Worm (Caenorhabditis elegans) whole organism, L4 larva: ENCODE results near the gene ugt-2.

Source experiments
- F44E2.7 ChIP-seq: fragments of 200-800 bp; sonication (Bioruptor generic); IDR thresholded peaks from 2 replicates; pipeline ENCODE4 v2.1.2; 2022; ENCODE audit warnings: missing genetic modification characterization, missing compliant biosample characterization
- T20F7.1 ChIP-seq: fragments of 200-800 bp; sonication (Bioruptor generic); optimal IDR thresholded peaks from 2 replicates; lab custom pipeline; 2018; ENCODE audit warnings: mild to moderate bottlenecking, missing genetic modification characterization, missing compliant biosample characterization
- Y105C5A.15 ChIP-seq: fragments of 200-800 bp; sonication (Bioruptor generic); IDR thresholded peaks from 2 replicates; pipeline ENCODE4 v1.3.6; 2022; ENCODE audit warnings: missing genetic modification characterization, missing compliant biosample characterization
- Y75B8A.6 ChIP-seq: fragments of 200-800 bp; sonication (Bioruptor generic); IDR thresholded peaks from 2 replicates; pipeline ENCODE4 v1.3.6; 2022; ENCODE audit warnings: missing genetic modification reagents, missing genetic modification characterization, missing compliant biosample characterization
- ZK546.5 ChIP-seq, 2 experiments: sonication (generic microtip); optimal IDR thresholded peaks; 2 replicates each; lab custom pipeline; 2017; ENCODE audit warnings: missing biosample characterization in 2 of 2, missing genetic modification characterization in 2 of 2
- aha-1 ChIP-seq: fragments of 150-350 bp; peaks from one replicate; lab custom pipeline; 2014; ENCODE audit warnings: missing biosample characterization, missing genetic modification characterization
- aly-2 ChIP-seq: sonication (generic microtip); optimal IDR thresholded peaks from 2 replicates; lab custom pipeline; 2018; ENCODE audit warnings: missing biosample characterization, missing genetic modification characterization
- ceh-28 ChIP-seq: fragments of 150-350 bp; optimal IDR thresholded peaks from 2 replicates; lab custom pipeline; 2014; ENCODE audit warnings: missing biosample characterization, missing genetic modification reagents, missing genetic modification characterization
- ceh-32 ChIP-seq: sonication (generic microtip); optimal IDR thresholded peaks from 2 replicates; lab custom pipeline; 2016; ENCODE audit warnings: mild to moderate bottlenecking, missing genetic modification characterization, missing compliant biosample characterization; ENCODE audit not compliant: poor library complexity
- ceh-62 ChIP-seq: sonication (generic microtip); optimal IDR thresholded peaks from 2 replicates; lab custom pipeline; 2017; ENCODE audit warnings: missing biosample characterization, missing genetic modification characterization
- ceh-82 ChIP-seq: sonication (generic microtip); optimal IDR thresholded peaks from 2 replicates; lab custom pipeline; 2017; ENCODE audit warnings: missing biosample characterization, missing genetic modification characterization
- ces-1 ChIP-seq: fragments of 150-350 bp; sonication (generic microtip); optimal IDR thresholded peaks from 4 replicates; lab custom pipeline; 2014; ENCODE audit warnings: missing biosample characterization, missing genetic modification reagents, missing genetic modification characterization
- ctbp-1 ChIP-seq: fragments of 200-800 bp; sonication (Bioruptor generic); IDR thresholded peaks from 2 replicates; pipeline ENCODE4 v1.3.6; 2022; ENCODE audit warnings: missing genetic modification reagents, missing genetic modification characterization, missing compliant biosample characterization
- duxl-1 ChIP-seq: sonication (generic microtip); optimal IDR thresholded peaks from 2 replicates; lab custom pipeline; 2016; ENCODE audit warnings: mild to moderate bottlenecking, missing genetic modification characterization, moderate library complexity, missing compliant biosample characterization; ENCODE audit not compliant: poor library complexity
- hmg-1.1 ChIP-seq: fragments of 200-800 bp; sonication (Bioruptor generic); IDR thresholded peaks from 2 replicates; pipeline ENCODE4 v1.3.6; 2022; ENCODE audit warnings: missing genetic modification reagents, missing genetic modification characterization, missing compliant biosample characterization
- lim-7 ChIP-seq: fragments of 200-800 bp; sonication (Bioruptor generic); IDR thresholded peaks from 2 replicates; pipeline ENCODE4 v1.3.6; 2022; ENCODE audit warnings: missing genetic modification characterization, missing compliant biosample characterization
- lin-1 ChIP-seq: fragments of 200-800 bp; sonication (Bioruptor generic); IDR thresholded peaks from 2 replicates; pipeline ENCODE4 v1.3.6; 2022; ENCODE audit warnings: missing genetic modification reagents, missing genetic modification characterization, missing compliant biosample characterization
- lin-13 ChIP-seq: fragments of 150-350 bp; optimal IDR thresholded peaks from 2 replicates; lab custom pipeline; 2014; ENCODE audit warnings: missing biosample characterization, missing genetic modification reagents, missing genetic modification characterization
- lin-39 ChIP-seq: fragments of 150-350 bp; optimal IDR thresholded peaks from 2 replicates; lab custom pipeline; 2014; ENCODE audit warnings: missing biosample characterization, missing genetic modification reagents, missing genetic modification characterization
- madf-5 ChIP-seq, 2 experiments: fragments of 200-800 bp; sonication (Bioruptor generic); IDR thresholded peaks; 2 replicates each; pipeline ENCODE4 v1.3.6; 2022; ENCODE audit warnings: missing compliant biosample characterization in 2 of 2, missing genetic modification characterization in 2 of 2
- mes-2 ChIP-seq: sonication (generic microtip); optimal IDR thresholded peaks from 2 replicates; lab custom pipeline; 2016; ENCODE audit warnings: missing genotype, mild to moderate bottlenecking, missing genetic modification characterization, missing compliant biosample characterization; ENCODE audit not compliant: poor library complexity, severe bottlenecking
- mxl-3 ChIP-seq: fragments of 200-800 bp; sonication (Bioruptor generic); optimal IDR thresholded peaks from 2 replicates; lab custom pipeline; 2018; ENCODE audit warnings: mild to moderate bottlenecking, missing genetic modification characterization, missing compliant biosample characterization
- nhr-11 ChIP-seq: fragments of 150-350 bp; optimal IDR thresholded peaks from 2 replicates; lab custom pipeline; 2014; ENCODE audit warnings: missing biosample characterization, missing genetic modification characterization
- nhr-28 ChIP-seq: fragments of 150-350 bp; optimal IDR thresholded peaks from 2 replicates; lab custom pipeline; 2014; ENCODE audit warnings: missing biosample characterization, missing genetic modification characterization
- nhr-42 ChIP-seq: fragments of 200-800 bp; sonication (Bioruptor generic); IDR thresholded peaks from 2 replicates; pipeline ENCODE4 v1.3.6; 2022; ENCODE audit warnings: missing genetic modification characterization, missing compliant biosample characterization
- pha-4 ChIP-seq, 2 experiments: fragments of 150-350 bp in 1 of 2; fragments of 200-800 bp in 1 of 2; sonication (Bioruptor generic) in 1 of 2; IDR thresholded peaks in 1 of 2; optimal IDR thresholded peaks in 1 of 2; 2 replicates each; pipeline versions ENCODE4 v1.3.6 to Lab custom; 2014 to 2022; ENCODE audit warnings: missing genetic modification characterization in 2 of 2, missing genetic modification reagents in 2 of 2, missing biosample characterization in 1 of 2, missing compliant biosample characterization in 1 of 2
- php-3 ChIP-seq: fragments of 200-800 bp; sonication (Bioruptor generic); IDR thresholded peaks from 2 replicates; pipeline ENCODE4 v1.3.6; 2022; ENCODE audit warnings: missing genetic modification reagents, missing genetic modification characterization, missing compliant biosample characterization
- pqm-1 ChIP-seq: sonication (generic microtip); optimal IDR thresholded peaks from 2 replicates; lab custom pipeline; 2017; ENCODE audit warnings: missing biosample characterization, missing genetic modification characterization
- set-16 ChIP-seq: fragments of 200-800 bp; sonication (Bioruptor generic); IDR thresholded peaks from 2 replicates; pipeline ENCODE4 v1.3.6; 2022; ENCODE audit warnings: missing genetic modification reagents, missing genetic modification characterization, missing compliant biosample characterization
- tag-97 ChIP-seq: fragments of 200-800 bp; sonication (Bioruptor generic); IDR thresholded peaks from 2 replicates; pipeline ENCODE4 v1.3.6; 2022; ENCODE audit warnings: missing genetic modification characterization, missing compliant biosample characterization
- unc-39 ChIP-seq: sonication (generic microtip); optimal IDR thresholded peaks from 2 replicates; lab custom pipeline; 2017; ENCODE audit warnings: missing biosample characterization, missing genetic modification characterization
- unc-62 ChIP-seq, 3 experiments: fragments of 150-350 bp in 1 of 3; sonication (generic microtip); optimal IDR thresholded peaks in 2 of 3; peaks in 1 of 3; 1 replicate in 1 of 3; 2 replicates in 2 of 3; lab custom pipeline; 2014 to 2017; ENCODE audit warnings: missing biosample characterization in 3 of 3, missing genetic modification characterization in 3 of 3, missing genetic modification reagents in 3 of 3, missing genotype in 1 of 3
- vab-7 ChIP-seq: fragments of 200-800 bp; sonication (Bioruptor generic); IDR thresholded peaks from 2 replicates; pipeline ENCODE4 v1.3.6; 2022; ENCODE audit warnings: missing genetic modification reagents, missing genetic modification characterization, missing compliant biosample characterization
- zip-2 ChIP-seq: fragments of 150-350 bp; optimal IDR thresholded peaks from 2 replicates; lab custom pipeline; 2014; ENCODE audit warnings: missing biosample characterization, missing genetic modification characterization

The ugt-2 gene

ce11 chrV:10382142-10382541 is 16.5 kb upstream of the ugt-2 start, which contains the start of gene pqn-2:
Gene pqn-2 (plus strand): TSS chrV:10382442.
- TF ChIP-seq lim-7 (GFP tag; lab: Robert Waterston, UW) = no peak
- no peak for TF ChIP-seq pha-4 (GFP tag; IDR thresholded peaks at IDR 0.05; lab: Robert Waterston, UW)
- no peak for TF ChIP-seq pha-4 (tag; optimal IDR thresholded peaks at IDR 0.05; lab: Kevin White, UChicago)
- TF ChIP-seq F44E2.7 (GFP tag; lab: Robert Waterston, UW) = no peak
- no peak for TF ChIP-seq tag-97
- TF ChIP-seq php-3 (GFP tag; lab: Robert Waterston, UW) = no peak
- TF ChIP-seq unc-39 (tag; lab: Kevin White, UChicago) = no peak
- TF ChIP-seq Y75B8A.6 (GFP tag; lab: Robert Waterston, UW) = no peak
- TF ChIP-seq vab-7 (GFP tag; lab: Robert Waterston, UW) = no peak
- no peak for TF ChIP-seq ZK546.5 (tag; optimal IDR thresholded peaks at IDR 0.05; lab: Kevin White, UChicago)
- no peak for TF ChIP-seq ces-1
- TF ChIP-seq lin-13 (GFP tag; lab: Kevin White, UChicago) = no peak
- TF ChIP-seq pqm-1 (tag; lab: Kevin White, UChicago) = no peak
- TF ChIP-seq zip-2 (tag; lab: Kevin White, UChicago) = no peak
- no peak for TF ChIP-seq ceh-62 (tag; lab: Kevin White, UChicago)
- TF ChIP-seq ctbp-1 (GFP tag; lab: Robert Waterston, UW) = no peak

ce11 chrV:10383950-10384349 is 14.7 kb upstream of the ugt-2 start, which contains the start of gene spe-10:
Gene spe-10 (plus strand): TSS chrV:10384250.
- TF ChIP-seq Y105C5A.15 (no peak), aly-2 (tag; lab: Kevin White, UChicago) (no peak), ceh-82 (tag; lab: Kevin White, UChicago) (no peak), lin-1 (no peak), zip-2 (tag; lab: Kevin White, UChicago) (no peak), pha-4 (GFP tag; IDR thresholded peaks at IDR 0.05; lab: Robert Waterston, UW) (no peak), pha-4 (tag; optimal IDR thresholded peaks at IDR 0.05; lab: Kevin White, UChicago) (no peak), aha-1 (tag; lab: Kevin White, UChicago) (no peak), mes-2 (tag; lab: Kevin White, UChicago) (no peak), T20F7.1 (GFP tag; lab: Kevin White, UChicago) (no peak), lim-7 (GFP tag; lab: Robert Waterston, UW) (no peak), lin-39 (no peak), pqm-1 (tag; lab: Kevin White, UChicago) (no peak)

- TF ChIP-seq nhr-28 (tag; lab: Kevin White, UChicago) (peak; percentile 31), hmg-1.1 (no peak), ceh-32 (tag; lab: Kevin White, UChicago) (no peak), unc-62 (GFP tag; optimal IDR thresholded peaks at IDR 0.05 in 1 of 2; lab: Kevin White, UChicago) (peak in 1 of 2 experiments; percentile 2), unc-62 (tag; optimal IDR thresholded peaks at IDR 0.05; lab: Kevin White, UChicago) (no peak)
These were observed 11.2 kb upstream of the ugt-2 start for ce11 chrV:10387412-10387811.

ce11 chrV:10388318-10388717 is 10.3 kb upstream of the ugt-2 start, which contains the start of gene AC3.5:
Gene AC3.5 (plus strand): TSS chrV:10388527.
- no peak for TF ChIP-seq madf-5 (GFP tag; IDR thresholded peaks at IDR 0.05; lab: Robert Waterston, UW)
- TF ChIP-seq mxl-3 = peak; percentile 12
- TF ChIP-seq nhr-42 (GFP tag; lab: Robert Waterston, UW) = no peak
- TF ChIP-seq nhr-28 (tag; lab: Kevin White, UChicago) = peak; percentile 88
- no peak for TF ChIP-seq hmg-1.1
- no peak for TF ChIP-seq nhr-11 (tag; lab: Kevin White, UChicago)
- TF ChIP-seq unc-62 (GFP tag; optimal IDR thresholded peaks at IDR 0.05 in 1 of 2; lab: Kevin White, UChicago) = peak in 1 of 2 experiments; percentile 56
- no peak for TF ChIP-seq unc-62 (tag; optimal IDR thresholded peaks at IDR 0.05; lab: Kevin White, UChicago)
- TF ChIP-seq duxl-1 (tag; lab: Kevin White, UChicago) = no peak

ce11 chrV:10393708-10394107 is 4.9 kb upstream of the ugt-2 start:
- TF ChIP-seq ceh-28 (tag; lab: Kevin White, UChicago) (no peak), set-16 (GFP tag; lab: Robert Waterston, UW) (peak; percentile 87; the same call in 1 of the 2 replicates)
